Fruit fly (Drosophila melanogaster) Kc167 (cell line): Measurements from ENCODE around the gene CG5509.

ENCODE experiments used
- psq ChIP-seq: fragments of >200 bp; optimal IDR thresholded peaks from 2 replicates; lab custom pipeline; 2017; ENCODE audit warnings: missing external identifiers
- ttk ChIP-seq: sonication (Bioruptor generic); optimal IDR thresholded peaks from 2 replicates; lab custom pipeline; 2017; ENCODE audit warnings: missing external identifiers

DNA sequence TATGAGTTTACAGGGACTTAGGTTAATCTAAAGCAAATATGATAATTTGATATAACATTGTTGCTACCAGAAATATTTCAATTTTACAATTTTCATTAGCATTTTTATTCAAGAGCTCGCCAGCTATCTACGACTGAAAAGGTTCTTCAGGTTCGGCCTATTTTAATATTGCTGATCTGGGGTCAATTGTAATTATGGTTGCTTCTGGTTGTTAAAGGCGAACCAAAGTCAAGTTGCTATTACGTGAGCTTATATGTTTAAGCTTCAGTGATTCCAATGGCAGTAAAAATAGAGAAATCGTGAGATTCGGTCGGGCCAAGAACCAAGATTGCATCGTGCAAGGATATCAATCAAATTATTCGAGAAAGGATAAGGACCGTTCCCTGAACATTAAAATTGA, 16.3 kb upstream of the CG5509 start, which contains the start of gene Desat2:
- TF ChIP-seq ttk (lab: Kevin White, UChicago) (no peak), psq (lab: Kevin White, UChicago) (no peak)
